Fruit fly (Drosophila melanogaster) whole organism, embryonic: ENCODE measurements around the gene CG15570.

ENCODE experiments used
- Blimp-1 ChIP-seq: fragments of 200-800 bp; sonication (Bioruptor generic); optimal IDR thresholded peaks from 3 replicates; lab custom pipeline; 2018; ENCODE audit warnings: missing biosample characterization, missing genetic modification characterization, mild to moderate bottlenecking, moderate library complexity, missing genetic modification reagents
- C15 ChIP-seq: fragments of 200-800 bp; sonication (Bioruptor generic); IDR thresholded peaks from 3 replicates; pipeline ENCODE4 v1.3.6; 2022; ENCODE audit warnings: missing biosample characterization, missing genetic modification characterization
- CG10267 ChIP-seq: fragments of 200-800 bp; sonication (Bioruptor generic); optimal IDR thresholded peaks from 2 replicates; lab custom pipeline; 2018; ENCODE audit warnings: missing biosample characterization, mild to moderate bottlenecking, missing genetic modification characterization, moderate library complexity
- CG11398 ChIP-seq: fragments of 200-800 bp; sonication (Bioruptor generic); optimal IDR thresholded peaks from 2 replicates; lab custom pipeline; 2016; ENCODE audit warnings: missing biosample characterization, missing genetic modification characterization
- CG14860 ChIP-seq: fragments of 200-800 bp; sonication (Bioruptor generic); IDR thresholded peaks from 3 replicates; pipeline ENCODE4 v1.3.6; 2022; ENCODE audit warnings: missing biosample characterization, missing genetic modification characterization; ENCODE audit not compliant: partially characterized antibody
- CG33213 ChIP-seq: fragments of 200-800 bp; sonication (Bioruptor generic); optimal IDR thresholded peaks from 3 replicates; lab custom pipeline; 2016; ENCODE audit warnings: missing biosample characterization, missing genetic modification characterization
- CG42726 ChIP-seq: fragments of 200-800 bp; sonication (Bioruptor generic); IDR thresholded peaks from 2 replicates; pipeline ENCODE4 v1.3.6; 2022; ENCODE audit warnings: missing biosample characterization, missing genetic modification characterization; ENCODE audit not compliant: partially characterized antibody
- CG4730 ChIP-seq: fragments of 200-800 bp; sonication (Bioruptor generic); IDR thresholded peaks from 2 replicates; pipeline ENCODE4 v1.3.6; 2022; ENCODE audit warnings: missing biosample characterization, missing genetic modification characterization
- CG5180 ChIP-seq: fragments of 200-800 bp; sonication (Bioruptor generic); optimal IDR thresholded peaks from 3 replicates; lab custom pipeline; 2017; ENCODE audit warnings: missing biosample characterization, missing genetic modification characterization, mild to moderate bottlenecking, moderate library complexity, missing genetic modification reagents
- CG7271 ChIP-seq: fragments of 200-800 bp; sonication (Bioruptor generic); optimal IDR thresholded peaks from 2 replicates; lab custom pipeline; 2018; ENCODE audit warnings: missing biosample characterization, mild to moderate bottlenecking, missing genetic modification characterization, moderate library complexity
- CG7745 ChIP-seq: fragments of 200-800 bp; sonication (Bioruptor generic); optimal IDR thresholded peaks from 2 replicates; lab custom pipeline; 2018; ENCODE audit warnings: missing biosample characterization, mild to moderate bottlenecking, missing genetic modification characterization, moderate library complexity
- CG9932 ChIP-seq: fragments of 200-800 bp; sonication (Bioruptor generic); IDR thresholded peaks from 2 replicates; pipeline ENCODE4 v1.3.6; 2022; ENCODE audit warnings: missing biosample characterization, missing genetic modification characterization
- Doc3 ChIP-seq: fragments of 200-800 bp; sonication (Bioruptor generic); IDR thresholded peaks from 3 replicates; pipeline ENCODE4 v1.3.6; 2022; ENCODE audit warnings: missing biosample characterization, missing genetic modification characterization; ENCODE audit not compliant: partially characterized antibody
- Ets65A ChIP-seq: fragments of 200-800 bp; sonication (Bioruptor generic); peaks from one replicate; lab custom pipeline; 2016; ENCODE audit warnings: missing biosample characterization, missing genetic modification characterization
- Hey ChIP-seq: fragments of 200-800 bp; sonication (Bioruptor generic); optimal IDR thresholded peaks from 3 replicates; lab custom pipeline; 2018; ENCODE audit warnings: missing biosample characterization, mild to moderate bottlenecking, missing genetic modification characterization
- Med ChIP-seq: fragments of 200-800 bp; sonication (Bioruptor generic); peaks from one replicate; lab custom pipeline; 2016; ENCODE audit warnings: missing biosample characterization, missing genetic modification characterization, mild to moderate bottlenecking, inconsistent platforms, moderate library complexity
- NFAT ChIP-seq: fragments of 200-800 bp; sonication (Bioruptor generic); IDR thresholded peaks from 2 replicates; pipeline ENCODE4 v1.3.6; 2022; ENCODE audit warnings: missing biosample characterization, missing genetic modification characterization
- Vsx1 ChIP-seq: fragments of 200-800 bp; sonication (Bioruptor generic); optimal IDR thresholded peaks from 2 replicates; lab custom pipeline; 2017; ENCODE audit warnings: missing biosample characterization, mild to moderate bottlenecking, missing genetic modification characterization, missing genetic modification reagents
- abd-A ChIP-seq: fragments of 200-800 bp; sonication (Bioruptor generic); optimal IDR thresholded peaks from 3 replicates; lab custom pipeline; 2019; ENCODE audit warnings: missing biosample characterization, mild to moderate bottlenecking, missing genetic modification characterization, moderate library complexity
- bcd ChIP-seq: fragments of 200-800 bp; sonication (Bioruptor generic); optimal IDR thresholded peaks from 2 replicates; lab custom pipeline; 2017; ENCODE audit warnings: missing biosample characterization, mild to moderate bottlenecking, missing genetic modification characterization
- cato ChIP-seq: fragments of 200-800 bp; sonication (Bioruptor generic); optimal IDR thresholded peaks from 2 replicates; lab custom pipeline; 2016; ENCODE audit warnings: missing biosample characterization, missing genetic modification characterization, borderline replicate concordance
- dmrt99B ChIP-seq: fragments of 200-800 bp; sonication (Bioruptor generic); optimal IDR thresholded peaks from 2 replicates; lab custom pipeline; 2018; ENCODE audit warnings: missing biosample characterization, mild to moderate bottlenecking, missing genetic modification characterization, moderate library complexity
- fd102C ChIP-seq: fragments of 200-800 bp; sonication (Bioruptor generic); optimal IDR thresholded peaks from 2 replicates; lab custom pipeline; 2018; ENCODE audit warnings: missing biosample characterization, mild to moderate bottlenecking, missing genetic modification characterization, moderate library complexity
- inv ChIP-seq: fragments of 200-800 bp; sonication (Bioruptor generic); IDR thresholded peaks from 2 replicates; pipeline ENCODE4 v1.3.6; 2022; ENCODE audit warnings: missing biosample characterization, missing genetic modification characterization; ENCODE audit not compliant: partially characterized antibody
- kay ChIP-seq: fragments of 200-800 bp; sonication (Bioruptor generic); optimal IDR thresholded peaks from 2 replicates; lab custom pipeline; 2016; ENCODE audit warnings: missing biosample characterization, missing genetic modification characterization
- onecut ChIP-seq: fragments of 200-800 bp; sonication (Bioruptor generic); IDR thresholded peaks from 2 replicates; pipeline ENCODE4 v1.3.6; 2022; ENCODE audit warnings: missing biosample characterization, missing genetic modification characterization
- pnt ChIP-seq: fragments of 200-800 bp; sonication (Bioruptor generic); optimal IDR thresholded peaks from 3 replicates; lab custom pipeline; 2016; ENCODE audit warnings: missing biosample characterization, missing genetic modification characterization
- sc ChIP-seq, 3 experiments: fragments of >200 bp in 2 of 3; fragments of 200-800 bp in 1 of 3; sonication (Bioruptor generic) in 1 of 3; optimal IDR thresholded peaks; 2 replicates in 2 of 3; 3 replicates in 1 of 3; lab custom pipeline; 2017; ENCODE audit warnings: mild to moderate bottlenecking in 1 of 3, missing biosample characterization in 1 of 3, missing genetic modification characterization in 1 of 3, missing genetic modification reagents in 1 of 3
- sens ChIP-seq: fragments of 200-800 bp; sonication (Bioruptor generic); peaks from one replicate; lab custom pipeline; 2016; ENCODE audit warnings: missing biosample characterization, missing genetic modification characterization
- tin ChIP-seq: fragments of 200-800 bp; sonication (Bioruptor generic); optimal IDR thresholded peaks from 3 replicates; lab custom pipeline; 2016; ENCODE audit warnings: missing biosample characterization, missing genetic modification characterization
- zen ChIP-seq: fragments of 200-800 bp; sonication (Bioruptor generic); optimal IDR thresholded peaks from 3 replicates; lab custom pipeline; 2018; ENCODE audit warnings: missing biosample characterization, mild to moderate bottlenecking, missing genetic modification characterization, moderate library complexity

The CG15570 gene

DNA sequence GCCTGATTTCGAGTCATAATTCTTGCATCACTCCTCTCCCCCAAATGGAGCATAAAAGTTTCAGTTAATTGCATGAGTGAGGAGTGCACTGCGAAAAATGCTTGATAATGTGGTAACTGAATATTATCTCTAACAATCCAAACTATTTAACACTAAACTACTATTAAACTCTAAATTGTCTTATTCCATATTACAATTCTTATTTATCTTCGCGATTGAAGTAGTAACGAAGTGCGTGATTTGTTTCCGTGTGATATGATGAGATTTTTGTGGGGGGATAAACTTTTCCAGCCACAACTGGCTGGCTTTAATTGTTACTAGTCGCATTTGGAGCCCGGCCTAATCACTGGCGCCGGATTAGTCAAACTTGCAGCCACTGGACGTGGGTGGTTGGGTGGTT, 46.3 kb downstream of the CG15570 start (continued):
- TF ChIP-seq inv (GFP tag; lab: Robert Waterston, UW) (no peak), dmrt99B (tag; lab: Kevin White, UChicago) (peak; percentile 38), sens (GFP tag; lab: Kevin White, UChicago) (peak; percentile 60), sc (optimal IDR thresholded peaks at IDR 0.05; lab: Kevin White, UChicago) (no peak), sc (GFP tag; optimal IDR thresholded peaks at IDR 0.05; lab: Kevin White, UChicago) (no peak), Hey (no peak), C15 (GFP tag; lab: Robert Waterston, UW) (no peak), Ets65A (no peak), NFAT (GFP tag; lab: Robert Waterston, UW) (no peak), CG33213 (no peak), CG9932 (no peak), Doc3 (GFP tag; lab: Robert Waterston, UW) (no peak), CG4730 (GFP tag; lab: Robert Waterston, UW) (no peak), onecut (GFP tag; lab: Robert Waterston, UW) (no peak), bcd (GFP tag; lab: Kevin White, UChicago) (no peak), Blimp-1 (GFP tag; lab: Kevin White, UChicago) (no peak)
- TF ChIP-seq, all 482 proteins: peak for 16

DNA sequence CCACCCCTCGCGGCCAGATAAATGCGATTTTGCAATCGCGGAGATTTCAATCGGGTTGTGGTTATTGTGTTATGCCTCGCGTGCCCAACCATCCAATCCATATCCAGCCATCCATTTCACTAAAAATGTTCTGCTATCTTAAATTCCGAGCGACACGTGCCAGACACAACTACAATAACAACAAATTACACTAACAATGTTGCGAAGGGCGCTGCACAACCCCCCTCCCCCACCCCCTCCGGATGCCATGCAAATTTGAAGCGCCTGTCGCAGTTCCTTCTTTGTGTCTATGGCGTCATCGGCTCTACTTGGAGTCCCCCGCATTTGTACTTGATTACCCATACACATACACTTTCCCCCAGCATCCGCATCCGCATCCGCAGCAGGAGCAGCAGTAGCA, 47.4 kb downstream of the CG15570 start:
- TF ChIP-seq Hey: peak; percentile 92
- TF ChIP-seq Med (GFP tag; lab: Kevin White, UChicago): peak; percentile 56
- TF ChIP-seq kay (GFP tag; lab: Kevin White, UChicago): no peak
- TF ChIP-seq abd-A (tag; lab: Kevin White, UChicago): peak; percentile 23

DNA sequence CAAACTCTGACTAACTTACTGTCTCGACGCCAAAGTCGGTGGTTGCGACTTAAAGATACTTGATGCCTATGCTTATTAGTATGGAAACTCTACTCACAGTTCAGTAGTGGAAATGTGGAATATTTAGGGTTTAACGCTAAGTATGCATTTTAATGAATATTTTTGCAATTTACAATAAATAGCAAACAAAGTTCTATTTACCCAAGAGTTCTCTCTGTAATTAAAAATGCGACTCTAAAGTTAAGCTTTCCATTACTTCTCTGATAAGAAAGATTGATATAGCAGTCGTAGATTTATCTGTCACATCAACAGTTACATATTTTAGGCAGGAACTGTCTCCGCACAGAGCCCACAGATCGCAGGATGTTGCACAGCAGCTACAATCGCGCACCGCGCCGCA, 47.8 kb downstream of the CG15570 start, which contains the start of gene CG12691:
TSS of gene CG12691 (plus strand) at position 301 of the 400 bp plus-strand sequence.
- TF ChIP-seq Med (GFP tag; lab: Kevin White, UChicago): peak; percentile 26
- no peak for TF ChIP-seq dmrt99B (tag; lab: Kevin White, UChicago)
- no peak for TF ChIP-seq CG7745 (tag; lab: Kevin White, UChicago)

DNA sequence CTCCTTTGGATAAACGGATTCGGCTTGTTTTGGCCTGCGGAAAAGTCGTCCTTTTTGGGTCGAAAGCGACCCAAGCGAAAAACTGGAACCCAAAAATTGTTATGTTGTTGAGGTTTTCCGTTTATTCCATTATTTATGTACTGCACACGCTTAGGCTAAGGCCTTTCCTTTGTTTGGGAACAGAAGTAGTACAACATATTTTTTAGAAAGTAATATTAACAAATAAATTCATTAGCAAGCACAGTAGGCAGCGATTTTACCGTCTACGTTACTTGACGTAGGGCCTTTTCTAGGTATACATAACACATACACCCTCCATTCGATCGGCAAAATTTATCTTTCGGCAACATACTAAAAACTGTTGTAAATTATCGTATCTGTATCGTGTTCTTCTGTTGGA, 50.4 kb downstream of the CG15570 start, which contains the start of gene CG15572:
TSS of gene CG15572 (plus strand) at position 301 of the 400 bp plus-strand sequence.
- TF ChIP-seq CG5180 (no peak), zen (tag; lab: Kevin White, UChicago) (no peak), CG10267 (no peak), CG42726 (GFP tag; lab: Robert Waterston, UW) (no peak), Vsx1 (GFP tag; lab: Kevin White, UChicago) (no peak), tin (GFP tag; lab: Kevin White, UChicago) (no peak), CG11398 (GFP tag; lab: Kevin White, UChicago) (no peak), Doc3 (GFP tag; lab: Robert Waterston, UW) (no peak), abd-A (tag; lab: Kevin White, UChicago) (no peak), CG7271 (no peak), fd102C (no peak), pnt (no peak), cato (GFP tag; lab: Kevin White, UChicago) (no peak), CG14860 (GFP tag; lab: Robert Waterston, UW) (no peak)
- TF ChIP-seq, all 482 proteins: peak for 0
